Worm (Caenorhabditis elegans) whole organism, L4 larva: Measurements from ENCODE around the gene pnc-2.
"Not testable (repeated sequence)": the region's sequence is repeated elsewhere in the genome, so short reads cannot be mapped to it uniquely, and the experiment has no call there.

Experiments used
- ZK546.5 ChIP-seq, 2 experiments: sonication (generic microtip); optimal IDR thresholded peaks; 2 replicates each; lab custom pipeline; 2017; ENCODE audit warnings: missing biosample characterization in 2 of 2, missing genetic modification characterization in 2 of 2
- ceh-28 ChIP-seq: fragments of 150-350 bp; optimal IDR thresholded peaks from 2 replicates; lab custom pipeline; 2014; ENCODE audit warnings: missing biosample characterization, missing genetic modification reagents, missing genetic modification characterization
- ceh-82 ChIP-seq: sonication (generic microtip); optimal IDR thresholded peaks from 2 replicates; lab custom pipeline; 2017; ENCODE audit warnings: missing biosample characterization, missing genetic modification characterization
- dmd-9 ChIP-seq: fragments of 200-800 bp; sonication (Bioruptor generic); IDR thresholded peaks from 2 replicates; pipeline ENCODE4 v1.3.6; 2022; ENCODE audit warnings: missing genetic modification reagents, missing genetic modification characterization, missing compliant biosample characterization
- fos-1 ChIP-seq: fragments of 150-350 bp; optimal IDR thresholded peaks from 2 replicates; lab custom pipeline; 2014; ENCODE audit warnings: missing biosample characterization, missing genetic modification characterization
- hif-1 ChIP-seq, 2 experiments: sonication (generic microtip); optimal IDR thresholded peaks; 2 replicates each; lab custom pipeline; 2016 to 2017; ENCODE audit warnings: missing compliant biosample characterization in 2 of 2, missing genetic modification characterization in 2 of 2, missing genetic modification reagents in 2 of 2, missing genotype in 2 of 2, mild to moderate bottlenecking in 1 of 2
- jun-1 ChIP-seq: fragments of 150-350 bp; optimal IDR thresholded peaks from 2 replicates; lab custom pipeline; 2014; ENCODE audit warnings: missing biosample characterization, missing genetic modification reagents, missing genetic modification characterization
- lsy-2 ChIP-seq, 2 experiments: fragments of 150-350 bp in 1 of 2; sonication (generic microtip) in 1 of 2; optimal IDR thresholded peaks; 2 replicates each; lab custom pipeline; 2014 to 2017; ENCODE audit warnings: missing biosample characterization in 2 of 2, missing genetic modification characterization in 2 of 2
- mdl-1 ChIP-seq, 2 experiments: fragments of 150-350 bp in 1 of 2; sonication (generic microtip) in 1 of 2; optimal IDR thresholded peaks; 2 replicates each; lab custom pipeline; 2014 to 2017; ENCODE audit warnings: missing biosample characterization in 2 of 2, missing genetic modification characterization in 2 of 2
- nhr-11 ChIP-seq: fragments of 150-350 bp; optimal IDR thresholded peaks from 2 replicates; lab custom pipeline; 2014; ENCODE audit warnings: missing biosample characterization, missing genetic modification characterization
- nhr-48 ChIP-seq: sonication (generic microtip); optimal IDR thresholded peaks from 2 replicates; lab custom pipeline; 2016; ENCODE audit warnings: mild to moderate bottlenecking, missing genetic modification characterization, missing compliant biosample characterization
- unc-130 ChIP-seq: sonication (generic microtip); optimal IDR thresholded peaks from 2 replicates; lab custom pipeline; 2016; ENCODE audit warnings: missing genetic modification reagents, missing genetic modification characterization, missing compliant biosample characterization
- unc-62 ChIP-seq, 3 experiments: fragments of 150-350 bp in 1 of 3; sonication (generic microtip); optimal IDR thresholded peaks in 2 of 3; peaks in 1 of 3; 1 replicate in 1 of 3; 2 replicates in 2 of 3; lab custom pipeline; 2014 to 2017; ENCODE audit warnings: missing biosample characterization in 3 of 3, missing genetic modification characterization in 3 of 3, missing genetic modification reagents in 3 of 3, missing genotype in 1 of 3

DNA sequence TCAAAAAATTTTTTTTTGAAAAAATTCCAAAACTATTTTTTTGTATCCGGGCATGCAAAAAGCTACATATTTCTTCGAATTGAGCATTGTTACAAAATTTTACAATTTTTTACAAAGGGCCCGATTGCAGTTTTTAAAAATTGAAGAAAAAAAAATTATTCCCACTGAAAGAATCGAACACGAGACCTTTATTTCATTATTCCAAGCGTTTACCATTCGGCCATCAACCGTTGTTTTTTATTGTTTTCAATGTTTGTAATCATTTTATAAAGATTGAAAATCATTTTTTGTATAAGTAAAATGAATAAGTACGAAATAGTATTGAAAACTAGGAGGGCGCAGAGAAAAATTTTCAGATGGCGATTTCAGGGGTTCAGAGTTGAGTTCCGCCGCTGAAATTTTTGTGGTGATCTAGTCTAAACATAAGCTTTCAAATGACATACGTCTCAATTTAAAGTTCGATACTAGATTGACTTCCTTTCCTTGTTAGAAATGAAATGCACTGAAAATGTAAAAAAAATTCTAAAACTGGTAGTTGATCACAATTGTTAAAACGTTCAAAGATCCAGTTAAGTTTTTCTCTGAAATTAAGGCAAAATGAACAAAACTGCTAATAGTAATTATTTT is 1.8 kb upstream of the pnc-2 start:
- TF ChIP-seq nhr-48 (tag; lab: Kevin White, UChicago); unc-62 (GFP tag; optimal IDR thresholded peaks at IDR 0.05 in 1 of 2; lab: Kevin White, UChicago); unc-62 (tag; optimal IDR thresholded peaks at IDR 0.05; lab: Kevin White, UChicago); lsy-2 (tag; optimal IDR thresholded peaks at IDR 0.05; lab: Kevin White, UChicago); nhr-11 (tag; lab: Kevin White, UChicago); dmd-9; ceh-82 (tag; lab: Kevin White, UChicago); unc-130; hif-1 (tag; optimal IDR thresholded peaks at IDR 0.05; lab: Kevin White, UChicago); ZK546.5 (tag; optimal IDR thresholded peaks at IDR 0.05; lab: Kevin White, UChicago); mdl-1 (tag; optimal IDR thresholded peaks at IDR 0.05; lab: Kevin White, UChicago); ceh-28 (tag; lab: Kevin White, UChicago); fos-1 (tag; lab: Kevin White, UChicago); jun-1 (tag; lab: Kevin White, UChicago): not testable (repeated sequence)
